Worm (Caenorhabditis elegans) whole organism, L1 larva: Measurements from ENCODE around the gene sex-1.

ENCODE experiments used
- C04F5.9 ChIP-seq: sonication (generic microtip); optimal IDR thresholded peaks from 2 replicates; lab custom pipeline; 2016; ENCODE audit warnings: missing genetic modification characterization, missing compliant biosample characterization
- C16A3.4 ChIP-seq: fragments of 150-350 bp; optimal IDR thresholded peaks from 2 replicates; lab custom pipeline; 2014; ENCODE audit warnings: missing biosample characterization, missing genetic modification characterization
- Y116A8C.19 ChIP-seq: sonication (generic microtip); optimal IDR thresholded peaks from 2 replicates; lab custom pipeline; 2016; ENCODE audit warnings: missing compliant biosample characterization, missing genetic modification characterization, borderline replicate concordance
- aly-2 ChIP-seq: fragments of 150-350 bp; optimal IDR thresholded peaks from 2 replicates; lab custom pipeline; 2014; ENCODE audit warnings: missing biosample characterization, missing genetic modification characterization
- blmp-1 ChIP-seq: fragments of 150-350 bp; optimal IDR thresholded peaks from 2 replicates; lab custom pipeline; 2014; ENCODE audit warnings: missing biosample characterization, missing genetic modification characterization
- ceh-88 ChIP-seq: fragments of 200-800 bp; sonication (Bioruptor generic); IDR thresholded peaks from 2 replicates; pipeline ENCODE4 v1.3.6; 2022; ENCODE audit warnings: missing genetic modification characterization, missing compliant biosample characterization
- dpl-1 ChIP-seq, 3 experiments: fragments of 150-350 bp in 2 of 3; sonication (generic microtip) in 1 of 3; optimal IDR thresholded peaks; 2 replicates each; lab custom pipeline; 2014 to 2017; ENCODE audit warnings: missing biosample characterization in 3 of 3, missing genetic modification characterization in 3 of 3, missing genetic modification reagents in 3 of 3
- efl-1 ChIP-seq, 4 experiments: fragments of 150-350 bp; optimal IDR thresholded peaks in 3 of 4; peaks in 1 of 4; 1 replicate in 1 of 4; 2 replicates in 3 of 4; lab custom pipeline; 2014; ENCODE audit warnings: missing biosample characterization in 2 of 4, missing genetic modification characterization in 2 of 4, missing genetic modification reagents in 2 of 4
- elt-3 ChIP-seq, 6 experiments: fragments of 150-350 bp in 1 of 6; sonication (generic microtip); optimal IDR thresholded peaks; 2 replicates each; lab custom pipeline; 2017 to 2018; ENCODE audit warnings: missing biosample characterization in 6 of 6, missing genetic modification characterization in 6 of 6, inconsistent platforms in 1 of 6
- fkh-4 ChIP-seq: sonication (generic microtip); optimal IDR thresholded peaks from 2 replicates; lab custom pipeline; 2016; ENCODE audit warnings: missing compliant biosample characterization, missing genetic modification characterization, borderline replicate concordance
- fos-1 ChIP-seq: fragments of 150-350 bp; optimal IDR thresholded peaks from 2 replicates; lab custom pipeline; 2014; ENCODE audit warnings: missing biosample characterization, missing genetic modification characterization
- hlh-4 ChIP-seq: sonication (generic microtip); optimal IDR thresholded peaks from 2 replicates; lab custom pipeline; 2016; ENCODE audit warnings: mild to moderate bottlenecking, missing genetic modification characterization, missing compliant biosample characterization
- irx-1 ChIP-seq: sonication (generic microtip); optimal IDR thresholded peaks from 2 replicates; lab custom pipeline; 2016; ENCODE audit warnings: missing genetic modification characterization, missing compliant biosample characterization
- jun-1 ChIP-seq: fragments of 150-350 bp; optimal IDR thresholded peaks from 2 replicates; lab custom pipeline; 2014; ENCODE audit warnings: missing biosample characterization, missing genetic modification reagents, missing genetic modification characterization
- lin-13 ChIP-seq: fragments of 150-350 bp; optimal IDR thresholded peaks from 2 replicates; lab custom pipeline; 2014; ENCODE audit warnings: missing biosample characterization, missing genetic modification reagents, missing genetic modification characterization
- lin-14 ChIP-seq: fragments of 200-800 bp; sonication (Bioruptor generic); optimal IDR thresholded peaks from 2 replicates; lab custom pipeline; 2018; ENCODE audit warnings: mild to moderate bottlenecking, missing genetic modification characterization, moderate library complexity, missing compliant biosample characterization
- lin-35 ChIP-seq, 2 experiments: fragments of 150-350 bp; optimal IDR thresholded peaks; 2 replicates each; lab custom pipeline; 2014; ENCODE audit warnings: missing biosample characterization in 2 of 2, missing genetic modification characterization in 2 of 2, missing genetic modification reagents in 2 of 2
- lin-39 ChIP-seq: fragments of 150-350 bp; optimal IDR thresholded peaks from 2 replicates; lab custom pipeline; 2014; ENCODE audit warnings: missing biosample characterization, missing genetic modification reagents, missing genetic modification characterization
- lir-3 ChIP-seq: sonication (generic microtip); optimal IDR thresholded peaks from 2 replicates; lab custom pipeline; 2016; ENCODE audit warnings: mild to moderate bottlenecking, missing genetic modification characterization, moderate library complexity, missing compliant biosample characterization; ENCODE audit not compliant: poor library complexity
- lsy-2 ChIP-seq, 2 experiments: fragments of 150-350 bp; optimal IDR thresholded peaks; 2 replicates each; lab custom pipeline; 2014; ENCODE audit warnings: missing biosample characterization in 2 of 2, missing genetic modification characterization in 2 of 2
- mdl-1 ChIP-seq, 2 experiments: fragments of 150-350 bp; optimal IDR thresholded peaks; 2 replicates each; lab custom pipeline; 2014 to 2017; ENCODE audit warnings: missing biosample characterization in 2 of 2, missing genetic modification characterization in 2 of 2, inconsistent platforms in 1 of 2
- nhr-19 ChIP-seq: fragments of 200-800 bp; sonication (Bioruptor generic); conservative IDR thresholded peaks from 2 replicates; pipeline ENCODE4 v1.3.6; 2022; ENCODE audit warnings: missing genetic modification characterization, missing compliant biosample characterization
- nhr-20 ChIP-seq: sonication (generic microtip); optimal IDR thresholded peaks from 2 replicates; lab custom pipeline; 2016; ENCODE audit warnings: mild to moderate bottlenecking, missing genetic modification characterization, missing compliant biosample characterization
- nhr-237 ChIP-seq: fragments of 150-350 bp; optimal IDR thresholded peaks from 2 replicates; lab custom pipeline; 2014; ENCODE audit warnings: missing biosample characterization, missing genetic modification characterization
- nhr-28 ChIP-seq: fragments of 150-350 bp; optimal IDR thresholded peaks from 2 replicates; lab custom pipeline; 2014; ENCODE audit warnings: missing biosample characterization, missing genetic modification characterization
- nhr-71 ChIP-seq: sonication (generic microtip); optimal IDR thresholded peaks from 2 replicates; lab custom pipeline; 2016; ENCODE audit warnings: mild to moderate bottlenecking, missing genetic modification characterization, moderate library complexity, missing compliant biosample characterization
- nhr-76 ChIP-seq: sonication (generic microtip); optimal IDR thresholded peaks from 2 replicates; lab custom pipeline; 2017; ENCODE audit warnings: missing biosample characterization, missing genetic modification characterization
- nhr-84 ChIP-seq: sonication (generic microtip); optimal IDR thresholded peaks from 2 replicates; lab custom pipeline; 2017; ENCODE audit warnings: missing biosample characterization, missing genetic modification characterization
- nhr-85 ChIP-seq: sonication (generic microtip); peaks from one replicate; lab custom pipeline; 2016; ENCODE audit warnings: missing genetic modification characterization, inconsistent platforms, missing compliant biosample characterization
- pag-3 ChIP-seq: sonication (generic microtip); optimal IDR thresholded peaks from 2 replicates; lab custom pipeline; 2017; ENCODE audit warnings: missing genetic modification characterization, mild to moderate bottlenecking, missing compliant biosample characterization, antibody characterized with exemption, borderline replicate concordance; ENCODE audit not compliant: insufficient read depth
- pax-3 ChIP-seq: fragments of 200-800 bp; sonication (Bioruptor generic); optimal IDR thresholded peaks from 2 replicates; lab custom pipeline; 2018; ENCODE audit warnings: mild to moderate bottlenecking, missing genetic modification characterization, moderate library complexity, missing compliant biosample characterization
- pqm-1 ChIP-seq: sonication (generic microtip); optimal IDR thresholded peaks from 3 replicates; lab custom pipeline; 2017; ENCODE audit warnings: missing biosample characterization, missing genetic modification characterization
- rnt-1 ChIP-seq: sonication (generic microtip); optimal IDR thresholded peaks from 2 replicates; lab custom pipeline; 2016; ENCODE audit warnings: mild to moderate bottlenecking, missing genetic modification characterization, moderate library complexity, missing compliant biosample characterization
- snu-23 ChIP-seq: sonication (generic microtip); optimal IDR thresholded peaks from 2 replicates; lab custom pipeline; 2016; ENCODE audit warnings: missing genetic modification characterization, missing compliant biosample characterization
- sptf-1 ChIP-seq: fragments of 150-350 bp; optimal IDR thresholded peaks from 2 replicates; lab custom pipeline; 2014; ENCODE audit warnings: missing biosample characterization, missing genetic modification characterization
- tlp-1 ChIP-seq: fragments of 150-350 bp; optimal IDR thresholded peaks from 2 replicates; lab custom pipeline; 2014; ENCODE audit warnings: missing biosample characterization, missing genetic modification characterization
- unc-30 ChIP-seq: sonication (generic microtip); optimal IDR thresholded peaks from 2 replicates; lab custom pipeline; 2017; ENCODE audit warnings: missing biosample characterization, missing genetic modification characterization
- unc-86 ChIP-seq: sonication (generic microtip); optimal IDR thresholded peaks from 2 replicates; lab custom pipeline; 2016; ENCODE audit warnings: missing genetic modification characterization, missing compliant biosample characterization
- vab-15 ChIP-seq: sonication (generic microtip); optimal IDR thresholded peaks from 2 replicates; lab custom pipeline; 2017; ENCODE audit warnings: missing genotype, mild to moderate bottlenecking, missing genetic modification characterization, missing compliant biosample characterization

The sex-1 gene

DNA sequence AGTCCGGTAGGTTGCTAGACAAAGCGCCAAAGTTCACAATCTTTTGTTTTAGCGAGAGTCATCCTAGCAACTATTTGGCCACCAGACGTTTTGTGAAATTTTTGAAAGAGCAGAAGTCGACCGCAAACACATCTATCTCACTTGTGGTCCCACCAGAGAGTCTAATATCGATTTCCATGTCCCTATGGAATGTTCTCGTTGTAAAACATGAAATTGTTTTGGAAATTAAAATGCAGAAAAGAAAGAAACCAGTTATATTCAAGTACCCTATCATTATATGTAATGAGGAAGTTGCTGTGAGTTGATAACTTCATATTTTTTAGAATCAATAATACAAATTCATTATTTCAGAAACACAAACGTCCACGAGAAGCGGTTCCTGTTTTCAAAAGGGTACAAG is 20.5 kb downstream of the sex-1 start:
- TF ChIP-seq ceh-88 (GFP tag; lab: Robert Waterston, UW): no peak
- TF ChIP-seq hlh-4: no peak
- no peak for TF ChIP-seq pqm-1 (tag; lab: Kevin White, UChicago)
- TF ChIP-seq efl-1 (optimal IDR thresholded peaks at IDR 0.05; lab: Kevin White, UChicago): no peak
- TF ChIP-seq efl-1 (GFP tag; optimal IDR thresholded peaks at IDR 0.05 in 1 of 2; lab: Kevin White, UChicago): no peak
- TF ChIP-seq pag-3 (tag; lab: Kevin White, UChicago): no peak
- TF ChIP-seq lsy-2 (tag; optimal IDR thresholded peaks at IDR 0.05; lab: Kevin White, UChicago): no peak
- no peak for TF ChIP-seq fkh-4 (tag; lab: Kevin White, UChicago)
- no peak for TF ChIP-seq lir-3 (tag; lab: Kevin White, UChicago)
- no peak for TF ChIP-seq C16A3.4 (tag; lab: Kevin White, UChicago)
- no peak for TF ChIP-seq pax-3 (tag; lab: Kevin White, UChicago)
- TF ChIP-seq nhr-20 (tag; lab: Kevin White, UChicago): no peak
- no peak for TF ChIP-seq nhr-237 (tag; lab: Kevin White, UChicago)
- TF ChIP-seq nhr-76 (tag; lab: Kevin White, UChicago): no peak
- TF ChIP-seq lin-35 (GFP tag; optimal IDR thresholded peaks at IDR 0.05; lab: Kevin White, UChicago): no peak

- TF ChIP-seq fos-1 (tag; lab: Kevin White, UChicago) (no peak), unc-30 (tag; lab: Kevin White, UChicago) (no peak), efl-1 (optimal IDR thresholded peaks at IDR 0.05; lab: Kevin White, UChicago) (no peak), efl-1 (GFP tag; optimal IDR thresholded peaks at IDR 0.05 in 1 of 2; lab: Kevin White, UChicago) (peak in 1 of 2 experiments; percentile 27), lin-14 (GFP tag; lab: Kevin White, UChicago) (no peak), vab-15 (tag; lab: Kevin White, UChicago) (no peak), sptf-1 (tag; lab: Kevin White, UChicago) (no peak), lin-13 (GFP tag; lab: Kevin White, UChicago) (no peak), C04F5.9 (tag; lab: Kevin White, UChicago) (no peak)
- TF ChIP-seq, all 84 proteins: peak for 1
Observed at ce11 chrX:10183695-10184094, 21.5 kb downstream of the sex-1 start, which contains the start of gene arrd-28. Gene arrd-28 (plus strand): TSS chrX:10183995.

DNA sequence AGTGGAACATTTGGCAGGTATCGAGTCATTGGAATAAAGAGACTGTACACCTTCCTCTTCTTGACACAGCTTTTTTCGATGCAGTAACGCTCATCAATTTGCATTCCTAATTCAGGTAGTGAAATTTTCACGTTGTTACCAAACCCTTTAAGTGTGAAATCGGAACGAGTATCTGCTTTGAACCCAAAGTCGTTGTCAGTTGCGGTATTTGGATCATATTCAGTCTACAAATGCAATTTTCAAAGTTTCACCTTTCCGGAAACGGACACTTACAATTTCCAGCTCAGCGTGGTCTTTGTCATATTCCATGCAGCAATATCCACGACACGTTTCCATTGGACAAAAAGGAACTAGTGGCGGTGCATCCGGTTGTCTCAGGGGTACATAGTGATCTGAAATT is 22.6 kb downstream of the sex-1 start:
- no peak for TF ChIP-seq lsy-2 (tag; optimal IDR thresholded peaks at IDR 0.05; lab: Kevin White, UChicago)
- no peak for TF ChIP-seq jun-1
- TF ChIP-seq nhr-84: no peak
- no peak for TF ChIP-seq fkh-4 (tag; lab: Kevin White, UChicago)
- no peak for TF ChIP-seq tlp-1 (tag; lab: Kevin White, UChicago)
- no peak for TF ChIP-seq efl-1 (optimal IDR thresholded peaks at IDR 0.05; lab: Kevin White, UChicago)
- TF ChIP-seq efl-1 (GFP tag; optimal IDR thresholded peaks at IDR 0.05 in 1 of 2; lab: Kevin White, UChicago): peak in 1 of 2 experiments; percentile 55
- TF ChIP-seq nhr-28: no peak

- TF ChIP-seq jun-1: no peak
- TF ChIP-seq Y116A8C.19 (tag; lab: Kevin White, UChicago): no peak
- TF ChIP-seq nhr-19 (GFP tag; lab: Robert Waterston, UW): peak; percentile 22; the same call in 1 of the 2 replicates
- TF ChIP-seq aly-2 (tag; lab: Kevin White, UChicago): no peak
- TF ChIP-seq lin-35 (GFP tag; optimal IDR thresholded peaks at IDR 0.05; lab: Kevin White, UChicago): no peak
- peak; percentile 78 for TF ChIP-seq pag-3 (tag; lab: Kevin White, UChicago)
- TF ChIP-seq vab-15 (tag; lab: Kevin White, UChicago): no peak
- peak; percentile 19 for TF ChIP-seq nhr-20 (tag; lab: Kevin White, UChicago)
- TF ChIP-seq snu-23: peak; percentile 29
- no peak for TF ChIP-seq lin-13 (GFP tag; lab: Kevin White, UChicago)
- TF ChIP-seq irx-1 (tag; lab: Kevin White, UChicago): no peak
- peak; percentile 70 for TF ChIP-seq lin-14 (GFP tag; lab: Kevin White, UChicago)
- no peak for TF ChIP-seq fkh-4 (tag; lab: Kevin White, UChicago)
- no peak for TF ChIP-seq mdl-1 (tag; optimal IDR thresholded peaks at IDR 0.05; lab: Kevin White, UChicago)
- no peak for TF ChIP-seq fos-1 (tag; lab: Kevin White, UChicago)
- TF ChIP-seq unc-86 (tag; lab: Kevin White, UChicago): no peak
- TF ChIP-seq lin-39 (tag; lab: Kevin White, UChicago): peak; percentile 21
- peak in 1 of 6 experiments; percentile 1 for TF ChIP-seq elt-3 (tag; optimal IDR thresholded peaks at IDR 0.05; lab: Kevin White, UChicago)
- no peak for TF ChIP-seq dpl-1 (GFP tag; optimal IDR thresholded peaks at IDR 0.05; lab: Kevin White, UChicago)
- peak; percentile 34 for TF ChIP-seq nhr-85
- TF ChIP-seq rnt-1 (tag; lab: Kevin White, UChicago): peak; percentile 51
- TF ChIP-seq nhr-71 (tag; lab: Kevin White, UChicago): peak; percentile 51
- TF ChIP-seq hlh-4: no peak
- peak; percentile 33 for TF ChIP-seq blmp-1
- TF ChIP-seq C04F5.9 (tag; lab: Kevin White, UChicago): no peak
Observed at ce11 chrX:10176295-10176694, 28.9 kb downstream of the sex-1 start, which contains the start of gene ncs-4. Gene ncs-4 (plus strand): TSS chrX:10176521.
